Fruit fly (Drosophila melanogaster): ENCODE measurements around the gene MED30.

MED30 gene

DNA sequence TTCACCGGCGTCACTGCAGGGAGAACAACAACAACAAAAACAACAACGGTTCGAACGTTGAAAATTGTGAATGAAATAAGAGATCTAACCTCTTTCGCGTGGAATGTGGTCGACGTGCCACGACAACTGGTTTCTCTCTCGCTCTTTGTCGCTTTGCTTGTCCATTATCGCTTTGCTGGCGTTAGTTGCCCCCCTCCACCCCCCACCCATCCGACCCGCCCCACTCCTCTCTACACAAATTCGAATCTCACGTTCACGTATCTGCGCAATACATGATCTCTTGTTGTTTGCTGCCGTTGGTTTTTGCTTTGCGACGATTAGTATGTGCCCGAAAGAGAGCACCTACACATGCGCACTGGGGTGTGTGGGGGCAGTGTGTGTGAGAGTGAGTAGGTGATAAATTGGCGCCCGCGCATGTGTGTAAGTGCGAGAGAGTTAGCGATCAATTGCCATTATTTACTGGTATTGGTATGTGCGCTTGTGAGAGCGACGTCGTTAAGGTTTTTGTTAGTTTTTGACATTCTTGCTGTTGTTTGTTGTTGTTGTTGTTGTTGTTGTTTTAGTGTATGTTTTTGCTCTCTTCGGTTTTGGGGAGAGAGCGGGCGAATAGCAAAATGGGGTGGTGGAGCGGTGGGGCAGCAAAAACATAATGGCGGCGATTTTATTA is 37.3 kb downstream of the MED30 start:
- TF ChIP-seq h (GFP tag; optimal IDR thresholded peaks at IDR 0.05) (peak; percentile 20), lola (GFP tag; optimal IDR thresholded peaks at IDR 0.05) (no peak), Rel (GFP tag; optimal IDR thresholded peaks at IDR 0.05) (no peak), Rel (tag; optimal IDR thresholded peaks at IDR 0.05) (peak; percentile 66), sv (GFP tag; optimal IDR thresholded peaks at IDR 0.05) (no peak), psq (GFP tag; optimal IDR thresholded peaks at IDR 0.05) (peak; percentile 71), CrebA (GFP tag; optimal IDR thresholded peaks at IDR 0.05; ENCODE audit: borderline replicate concordance) (peak; percentile 76), fru (GFP tag; optimal IDR thresholded peaks at IDR 0.05) (peak; percentile 53), ey (GFP tag; optimal IDR thresholded peaks at IDR 0.05) (no peak), dl (GFP tag; optimal IDR thresholded peaks at IDR 0.05; ENCODE audit: insufficient read depth in 1 of 2, partially characterized antibody in 2 of 2) (peak in 1 of 2 experiments; percentile 76), HLH106 (tag; optimal IDR thresholded peaks at IDR 0.05) (peak; percentile 6), Sp1 (GFP tag; optimal IDR thresholded peaks at IDR 0.05) (peak; percentile 27), Hr78 (GFP tag; optimal IDR thresholded peaks at IDR 0.05) (peak; percentile 2), Hr83 (GFP tag; optimal IDR thresholded peaks at IDR 0.05; ENCODE audit: poor library complexity, severe bottlenecking) (peak; percentile 3), tai (GFP tag; optimal IDR thresholded peaks at IDR 0.05) (no peak), br (GFP tag; optimal IDR thresholded peaks at IDR 0.05) (peak; percentile 12), brk (GFP tag; optimal IDR thresholded peaks at IDR 0.05) (peak; percentile 40), N (GFP tag; optimal IDR thresholded peaks at IDR 0.05) (peak; percentile 85), Hnf4 (GFP tag; optimal IDR thresholded peaks at IDR 0.05) (no peak), Vsx2 (GFP tag; optimal IDR thresholded peaks at IDR 0.05; ENCODE audit: partially characterized antibody) (peak; percentile 87), Dfd (GFP tag; optimal IDR thresholded peaks at IDR 0.05) (no peak), rgr (GFP tag; optimal IDR thresholded peaks at IDR 0.05) (peak; percentile 34), Dif (GFP tag; optimal IDR thresholded peaks at IDR 0.05; ENCODE audit: partially characterized antibody) (peak; percentile 94), foxo (GFP tag; optimal IDR thresholded peaks at IDR 0.05) (peak in 1 of 2 experiments; percentile 2)

DNA sequence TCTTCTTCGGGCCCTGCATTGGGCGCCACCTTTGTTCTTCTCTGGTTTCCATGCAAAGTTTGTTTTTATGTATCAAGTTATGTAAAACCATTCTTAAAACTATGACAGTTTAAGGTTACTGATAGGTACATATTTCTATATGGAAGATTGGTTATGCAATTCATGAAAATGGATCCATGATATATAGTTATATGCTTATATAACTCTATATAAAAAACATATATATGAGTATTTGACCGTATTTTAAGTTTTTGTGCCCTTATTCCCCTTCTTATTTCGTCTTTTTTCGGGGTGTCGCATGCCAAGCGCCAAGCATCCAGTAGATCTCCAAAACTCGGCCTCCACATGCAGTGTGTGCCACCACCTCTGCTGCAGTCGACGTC is 37.8 kb downstream of the MED30 start:
- TF ChIP-seq dmrt93B (GFP tag; optimal IDR thresholded peaks at IDR 0.05): no peak
- TF ChIP-seq Hnf4 (GFP tag; optimal IDR thresholded peaks at IDR 0.05): no peak
- TF ChIP-seq Vsx2 (GFP tag; optimal IDR thresholded peaks at IDR 0.05; ENCODE audit: partially characterized antibody): no peak
- no peak for TF ChIP-seq fru (GFP tag; optimal IDR thresholded peaks at IDR 0.05)
- no peak for TF ChIP-seq Myc (optimal IDR thresholded peaks at IDR 0.05)
- no peak for TF ChIP-seq Dfd (GFP tag; optimal IDR thresholded peaks at IDR 0.05)
- no peak for TF ChIP-seq woc (GFP tag; optimal IDR thresholded peaks at IDR 0.05)

- TF ChIP-seq CG9705 (GFP tag; optimal IDR thresholded peaks at IDR 0.05) (no peak), Dif (GFP tag; optimal IDR thresholded peaks at IDR 0.05; ENCODE audit: partially characterized antibody) (no peak), usp (GFP tag; optimal IDR thresholded peaks at IDR 0.05) (no peak), Vsx2 (GFP tag; optimal IDR thresholded peaks at IDR 0.05; ENCODE audit: partially characterized antibody) (no peak), rgr (GFP tag; optimal IDR thresholded peaks at IDR 0.05) (no peak), tai (GFP tag; optimal IDR thresholded peaks at IDR 0.05) (no peak), Hnf4 (GFP tag; optimal IDR thresholded peaks at IDR 0.05) (no peak), sage (GFP tag; optimal IDR thresholded peaks at IDR 0.05) (no peak), br (GFP tag; optimal IDR thresholded peaks at IDR 0.05) (peak; percentile 0), jim (GFP tag; optimal IDR thresholded peaks at IDR 0.05) (no peak), CrebA (GFP tag; optimal IDR thresholded peaks at IDR 0.05; ENCODE audit: borderline replicate concordance) (no peak), ey (GFP tag; optimal IDR thresholded peaks at IDR 0.05) (peak; percentile 7), HLH106 (tag; optimal IDR thresholded peaks at IDR 0.05) (no peak), Jra (GFP tag; optimal IDR thresholded peaks at IDR 0.05) (no peak), CG32264 (GFP tag; optimal IDR thresholded peaks at IDR 0.05) (no peak), Dfd (GFP tag; optimal IDR thresholded peaks at IDR 0.05) (no peak), psq (GFP tag; optimal IDR thresholded peaks at IDR 0.05) (no peak), Abd-B (GFP tag; optimal IDR thresholded peaks at IDR 0.05) (no peak), brk (GFP tag; optimal IDR thresholded peaks at IDR 0.05) (no peak), Hr78 (GFP tag; optimal IDR thresholded peaks at IDR 0.05) (no peak), dmrt93B (GFP tag; optimal IDR thresholded peaks at IDR 0.05) (no peak), sv (GFP tag; optimal IDR thresholded peaks at IDR 0.05) (peak; percentile 82), Sp1 (GFP tag; optimal IDR thresholded peaks at IDR 0.05) (no peak), foxo (GFP tag; optimal IDR thresholded peaks at IDR 0.05) (peak in 1 of 2 experiments; percentile 30), fru (GFP tag; optimal IDR thresholded peaks at IDR 0.05) (peak; percentile 51), Myc (optimal IDR thresholded peaks at IDR 0.05) (no peak), OdsH (GFP tag; optimal IDR thresholded peaks at IDR 0.05) (peak; percentile 1), N (GFP tag; optimal IDR thresholded peaks at IDR 0.05) (no peak), Mio (GFP tag; optimal IDR thresholded peaks at IDR 0.05) (no peak), dsf (GFP tag; optimal IDR thresholded peaks at IDR 0.05; ENCODE audit: borderline replicate concordance) (no peak), woc (GFP tag; optimal IDR thresholded peaks at IDR 0.05) (no peak), Rel (GFP tag; optimal IDR thresholded peaks at IDR 0.05) (no peak), Rel (tag; optimal IDR thresholded peaks at IDR 0.05) (no peak), h (GFP tag; optimal IDR thresholded peaks at IDR 0.05) (no peak), dl (GFP tag; optimal IDR thresholded peaks at IDR 0.05; ENCODE audit: insufficient read depth in 1 of 2, partially characterized antibody in 2 of 2) (no peak), GATAd (GFP tag; optimal IDR thresholded peaks at IDR 0.05) (no peak), lola (GFP tag; optimal IDR thresholded peaks at IDR 0.05) (no peak)
Measured at dm6 chr3L:615425-616046, 38.4 kb downstream of the MED30 start.
